Worm (Caenorhabditis elegans): ENCODE results near the gene F07A11.1.

The F07A11.1 gene

DNA sequence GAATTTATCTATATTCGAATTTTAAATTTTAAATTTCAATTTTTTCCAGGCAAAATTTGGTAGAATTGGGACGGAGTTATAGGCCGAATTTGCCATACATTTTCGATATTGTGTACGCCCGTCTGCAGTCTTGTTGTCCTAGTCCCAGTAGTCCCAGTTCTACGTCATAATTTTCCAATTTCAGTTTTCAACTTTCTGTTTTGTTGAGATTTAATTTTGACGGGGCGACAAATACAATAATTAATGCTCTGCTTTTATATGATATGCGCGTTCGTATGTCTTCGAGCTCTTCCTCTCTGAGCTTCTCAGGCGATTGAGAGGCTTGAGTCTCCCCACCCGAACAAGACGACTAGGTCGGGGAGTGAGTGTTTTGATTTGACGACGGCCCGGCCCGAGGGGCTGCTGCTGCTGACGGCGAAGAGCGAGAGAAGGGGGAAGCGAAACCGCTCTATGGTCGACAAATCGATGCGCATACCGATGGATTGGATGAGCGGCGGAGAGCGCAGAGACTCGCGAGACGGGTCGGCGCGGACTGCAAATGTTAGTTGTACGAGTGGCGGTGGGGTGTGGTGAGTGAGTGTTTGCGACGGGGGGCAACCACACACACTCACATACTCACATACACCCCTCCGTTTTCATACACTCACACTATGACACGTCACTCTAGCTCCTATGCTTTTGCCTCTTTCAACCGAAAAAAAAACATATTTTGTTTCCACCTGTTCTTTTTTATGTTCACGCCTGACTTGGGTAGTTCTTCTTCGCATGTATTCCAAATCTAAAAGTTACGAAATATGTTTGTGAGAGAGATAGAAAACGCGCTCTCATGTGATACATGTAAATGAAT, 43.0 kb upstream of the F07A11.1 start (continued):
- TF ChIP-seq nhr-85 (tag) (peak; percentile 86), swsn-7 (tag; optimal IDR thresholded peaks at IDR 0.05) (peak; percentile 85), sptf-1 (tag; optimal IDR thresholded peaks at IDR 0.05) (no peak), nhr-28 (tag; optimal IDR thresholded peaks at IDR 0.05) (no peak), grh-1 (GFP tag; IDR thresholded peaks at IDR 0.05) (peak; percentile 49), ztf-11 (tag; optimal IDR thresholded peaks at IDR 0.05) (peak in 1 of 2 experiments; percentile 61), snu-23 (GFP tag; optimal IDR thresholded peaks at IDR 0.05) (peak; percentile 83), nhr-19 (GFP tag; conservative IDR thresholded peaks at IDR 0.05) (peak; percentile 79), nhr-90 (tag; optimal IDR thresholded peaks at IDR 0.05; ENCODE audit: poor library complexity) (peak; percentile 56), hpl-2 (GFP tag; optimal IDR thresholded peaks at IDR 0.05) (no peak), nhr-84 (tag; optimal IDR thresholded peaks at IDR 0.05) (no peak)

DNA sequence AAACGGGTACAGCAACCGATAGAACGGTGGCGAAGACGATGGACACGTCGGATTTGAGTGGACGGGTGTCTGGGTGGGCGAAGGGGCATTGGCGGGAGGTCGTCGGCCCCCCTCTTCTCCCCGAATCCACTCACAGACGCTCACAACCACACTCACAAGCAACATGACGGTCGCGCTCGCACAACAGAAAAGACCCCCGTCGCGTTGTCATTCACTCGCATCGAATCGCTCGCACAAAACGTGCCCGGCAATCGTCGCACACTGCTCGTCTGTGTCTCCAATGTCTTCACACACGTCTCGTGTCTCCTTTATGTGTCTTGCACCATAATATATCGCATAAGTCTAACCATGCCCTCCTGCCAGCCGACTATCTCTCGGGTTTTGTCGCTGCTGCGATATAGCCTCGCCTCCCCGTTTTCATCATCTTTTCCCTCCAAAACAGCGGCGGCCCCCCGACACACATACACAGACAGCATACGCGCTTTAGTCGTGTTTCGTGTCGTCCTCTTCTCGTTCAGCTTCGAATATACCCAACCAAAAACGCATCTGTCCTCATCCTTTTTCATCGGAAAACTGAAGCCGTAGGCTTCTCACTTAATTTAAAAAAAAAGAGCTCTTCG, 42.2 kb upstream of the F07A11.1 start:
- TF ChIP-seq lsy-2 (tag; optimal IDR thresholded peaks at IDR 0.05) = peak; percentile 71 to 86
- peak; percentile 83 for TF ChIP-seq nhr-90 (tag; optimal IDR thresholded peaks at IDR 0.05; ENCODE audit: poor library complexity)
- peak; percentile 44 to 58 (median 51) for TF ChIP-seq dpl-1 (GFP tag; optimal IDR thresholded peaks at IDR 0.05)
- TF ChIP-seq unc-130 (tag; optimal IDR thresholded peaks at IDR 0.05) = peak; percentile 88
- peak; percentile 84 for TF ChIP-seq nhr-19 (GFP tag; conservative IDR thresholded peaks at IDR 0.05)
- peak; percentile 92 for TF ChIP-seq nhr-20 (tag; optimal IDR thresholded peaks at IDR 0.05)
- peak; percentile 41 for TF ChIP-seq nhr-237 (tag; optimal IDR thresholded peaks at IDR 0.05)
- TF ChIP-seq pax-3 (tag; optimal IDR thresholded peaks at IDR 0.05) = peak; percentile 68
- TF ChIP-seq sup-37 (GFP tag; optimal IDR thresholded peaks at IDR 0.05) = no peak
- no peak for TF ChIP-seq ets-5 (GFP tag; IDR thresholded peaks at IDR 0.05)
- peak; percentile 64 for TF ChIP-seq fkh-10 (GFP tag; optimal IDR thresholded peaks at IDR 0.05)
- no peak for TF ChIP-seq hlh-17 (GFP tag; optimal IDR thresholded peaks at IDR 0.05; ENCODE audit: borderline replicate concordance)
- TF ChIP-seq ceh-63 (GFP tag; optimal IDR thresholded peaks at IDR 0.05) = no peak
- TF ChIP-seq ztf-4 (tag; optimal IDR thresholded peaks at IDR 0.05) = peak; percentile 88
- peak; percentile 89 for TF ChIP-seq xbp-1 (tag; optimal IDR thresholded peaks at IDR 0.05)
- TF ChIP-seq zip-4 (GFP tag; optimal IDR thresholded peaks at IDR 0.05) = no peak
- TF ChIP-seq ztf-11 (tag; optimal IDR thresholded peaks at IDR 0.05) = peak in 1 of 2 experiments; percentile 58
- no peak for TF ChIP-seq tlp-1 (tag; optimal IDR thresholded peaks at IDR 0.05)
- TF ChIP-seq nhr-11 (tag; optimal IDR thresholded peaks at IDR 0.05) = peak; percentile 58
- no peak for TF ChIP-seq C04F5.9 (tag; optimal IDR thresholded peaks at IDR 0.05)
- TF ChIP-seq snpc-4 (tag; optimal IDR thresholded peaks at IDR 0.05) = peak; percentile 50
- 0 out of 2 replicates have a peak, but pooled peaks have one; percentile 9 for TF ChIP-seq unc-98 (GFP tag; IDR thresholded peaks at IDR 0.05)
- TF ChIP-seq aly-2 (tag; optimal IDR thresholded peaks at IDR 0.05) = no peak
- TF ChIP-seq alr-1 (tag; optimal IDR thresholded peaks at IDR 0.05; ENCODE audit: borderline replicate concordance) = no peak
- TF ChIP-seq egl-27 (tag; optimal IDR thresholded peaks at IDR 0.05) = peak; percentile 23 to 95
- peak; percentile 76 for TF ChIP-seq irx-1 (tag; optimal IDR thresholded peaks at IDR 0.05)
- peak in 4 of 6 experiments; percentile 9 to 60 (median 28) for TF ChIP-seq elt-3 (tag; optimal IDR thresholded peaks at IDR 0.05)
- peak; percentile 9 for TF ChIP-seq F16B12.6 (tag; optimal IDR thresholded peaks at IDR 0.05)
- TF ChIP-seq grh-1 (GFP tag; IDR thresholded peaks at IDR 0.05) = peak; percentile 66; the same call in 1 of the 2 replicates
- no peak for TF ChIP-seq sptf-1 (tag; optimal IDR thresholded peaks at IDR 0.05)
- peak; percentile 68 for TF ChIP-seq C16A3.4 (tag; optimal IDR thresholded peaks at IDR 0.05)
- peak; percentile 82 for TF ChIP-seq unc-86 (tag; optimal IDR thresholded peaks at IDR 0.05)
- no peak for TF ChIP-seq lin-15B (tag; optimal IDR thresholded peaks at IDR 0.05)
- TF ChIP-seq rnt-1 (tag; optimal IDR thresholded peaks at IDR 0.05) = peak; percentile 73
- peak; percentile 67 to 85 (median 73) for TF ChIP-seq ceh-82 (tag; optimal IDR thresholded peaks at IDR 0.05)
- TF ChIP-seq C34B4.2 (tag; optimal IDR thresholded peaks at IDR 0.05) = no peak
- peak; percentile 96 for TF ChIP-seq fkh-8 (tag; optimal IDR thresholded peaks at IDR 0.05)
- TF ChIP-seq nhr-47 (tag; optimal IDR thresholded peaks at IDR 0.05) = peak; percentile 87
- peak; percentile 98 for TF ChIP-seq lin-14 (GFP tag; optimal IDR thresholded peaks at IDR 0.05)
- no peak for TF ChIP-seq nhr-84 (tag; optimal IDR thresholded peaks at IDR 0.05)
- TF ChIP-seq mdl-1 (tag; optimal IDR thresholded peaks at IDR 0.05) = peak in 1 of 2 experiments; percentile 97
- TF ChIP-seq nhr-76 (tag; optimal IDR thresholded peaks at IDR 0.05) = no peak

Data from whole organism, L1 larva.